Fruit fly (Drosophila melanogaster): ENCODE data around the gene Adss.
A peak's percentile ranks its signal among the peaks of the same experiment; 100 is the strongest.

Gene Adss

dm6 chr3R:20830153-20830695, at the start of gene Adss (continued):
- TF ChIP-seq Pdp1 (GFP tag; optimal IDR thresholded peaks at IDR 0.05) (peak; percentile 7 to 29), Dbx (GFP tag; IDR thresholded peaks at IDR 0.05) (peak; percentile 77; the same call in 2 of the 3 replicates), ind (GFP tag; optimal IDR thresholded peaks at IDR 0.05) (no peak), bowl (GFP tag; IDR thresholded peaks at IDR 0.05) (peak; percentile 54; the same call in 1 of the 2 replicates), CG8924 (tag; optimal IDR thresholded peaks at IDR 0.05) (no peak), CG14441 (GFP tag; IDR thresholded peaks at IDR 0.05) (no peak), CG6254 (GFP tag; optimal IDR thresholded peaks at IDR 0.05) (peak; percentile 57), crc (GFP tag; optimal IDR thresholded peaks at IDR 0.05) (no peak), CG6765 (GFP tag; optimal IDR thresholded peaks at IDR 0.05) (peak; percentile 48), nom (GFP tag; optimal IDR thresholded peaks at IDR 0.05) (peak; percentile 45), aop (GFP tag; IDR thresholded peaks at IDR 0.05) (0 out of 2 replicates have a peak, but pooled peaks have one; percentile 51), jing (GFP tag; optimal IDR thresholded peaks at IDR 0.05) (no peak), eyg (GFP tag; optimal IDR thresholded peaks at IDR 0.05) (peak; percentile 2), CG12391 (tag; optimal IDR thresholded peaks at IDR 0.05) (peak; percentile 29), Opbp (GFP tag; IDR thresholded peaks at IDR 0.05; ENCODE audit: partially characterized antibody) (peak; percentile 53; the same call in 2 of the 3 replicates), Hr78 (GFP tag; optimal IDR thresholded peaks at IDR 0.05) (no peak), ara (GFP tag; IDR thresholded peaks at IDR 0.05) (0 out of 2 replicates have a peak, but pooled peaks have one; percentile 41), CG42726 (GFP tag; IDR thresholded peaks at IDR 0.05; ENCODE audit: partially characterized antibody) (peak; percentile 79), CG18011 (GFP tag; optimal IDR thresholded peaks at IDR 0.05) (no peak), maf-S (GFP tag; optimal IDR thresholded peaks at IDR 0.05) (peak; percentile 4), bbx (GFP tag; IDR thresholded peaks at IDR 0.05; ENCODE audit: partially characterized antibody) (peak; percentile 32; the same call in 1 of the 2 replicates), CG8089 (GFP tag; optimal IDR thresholded peaks at IDR 0.05) (no peak), tna (GFP tag; IDR thresholded peaks at IDR 0.05; ENCODE audit: partially characterized antibody) (no peak; the same call in 1 of the 2 replicates), D (optimal IDR thresholded peaks at IDR 0.05) (peak; percentile 62), D (GFP tag; optimal IDR thresholded peaks at IDR 0.05) (no peak), br (optimal IDR thresholded peaks at IDR 0.05) (no peak), CG16863 (GFP tag; optimal IDR thresholded peaks at IDR 0.05) (peak; percentile 18), Aef1 (GFP tag; IDR thresholded peaks at IDR 0.05) (no peak), Gsc (GFP tag; IDR thresholded peaks at IDR 0.05) (no peak), CG3281 (GFP tag; optimal IDR thresholded peaks at IDR 0.05) (peak; percentile 29), dm (GFP tag; optimal IDR thresholded peaks at IDR 0.05) (peak; percentile 75), chn (GFP tag; optimal IDR thresholded peaks at IDR 0.05) (peak; percentile 35), CG17612 (GFP tag; IDR thresholded peaks at IDR 0.05) (no peak), Lhr (GFP tag; optimal IDR thresholded peaks at IDR 0.05) (peak; percentile 52), CG2120 (GFP tag; optimal IDR thresholded peaks at IDR 0.05) (no peak), CG1602 (GFP tag; optimal IDR thresholded peaks at IDR 0.05) (no peak), CG4424 (GFP tag; optimal IDR thresholded peaks at IDR 0.05) (no peak), Dad (GFP tag; optimal IDR thresholded peaks at IDR 0.05) (no peak), emc (GFP tag; optimal IDR thresholded peaks at IDR 0.05) (peak; percentile 2), abd-A (tag; optimal IDR thresholded peaks at IDR 0.05) (peak; percentile 23), Hand (GFP tag; optimal IDR thresholded peaks at IDR 0.05) (peak; percentile 47), ci (GFP tag; IDR thresholded peaks at IDR 0.05) (peak; percentile 74; the same call in 2 of the 3 replicates), CG12942 (GFP tag; optimal IDR thresholded peaks at IDR 0.05) (no peak), D19A (tag; optimal IDR thresholded peaks at IDR 0.05) (no peak), Eip74EF (GFP tag; optimal IDR thresholded peaks at IDR 0.05) (no peak), Bteb2 (GFP tag; optimal IDR thresholded peaks at IDR 0.05) (no peak), Doc3 (GFP tag; IDR thresholded peaks at IDR 0.05; ENCODE audit: partially characterized antibody) (no peak), lab (GFP tag; optimal IDR thresholded peaks at IDR 0.05) (peak; percentile 63), Gug (GFP tag; IDR thresholded peaks at IDR 0.05) (peak; percentile 35; the same call in 1 of the 4 replicates), Lpt (GFP tag; optimal IDR thresholded peaks at IDR 0.05) (peak; percentile 46)
